Worm (Caenorhabditis elegans): ENCODE data around the gene F11D11.6.
"Not testable (repeated sequence)": the region's sequence is repeated elsewhere in the genome, so short reads cannot be mapped to it uniquely, and the experiment has no call there.

The F11D11.6 gene

ce11 chrV:18772761-18773160 lies 19.8 kb upstream of the F11D11.6 start, which contains the start of gene clec-257:
TSS of gene clec-257 (plus strand) at chrV:18773061.
- TF ChIP-seq cog-1 (tag; optimal IDR thresholded peaks at IDR 0.05) (no peak), tab-1 (GFP tag; IDR thresholded peaks at IDR 0.05) (no peak), med-1 (GFP tag; optimal IDR thresholded peaks at IDR 0.05; ENCODE audit: insufficient read depth) (no peak), flt-1 (GFP tag; IDR thresholded peaks at IDR 0.05) (no peak), ref-1 (GFP tag; conservative IDR thresholded peaks at IDR 0.05) (no peak), T22C8.4 (GFP tag; IDR thresholded peaks at IDR 0.05) (no peak), klf-2 (GFP tag; conservative IDR thresholded peaks at IDR 0.05) (no peak), ztf-29 (GFP tag; IDR thresholded peaks at IDR 0.05) (no peak), ztf-23 (GFP tag; IDR thresholded peaks at IDR 0.05) (no peak)

- no peak for TF ChIP-seq tab-1 (GFP tag; IDR thresholded peaks at IDR 0.05)
Observed at ce11 chrV:18771804-18772386, 19.0 kb upstream of the F11D11.6 start.

DNA sequence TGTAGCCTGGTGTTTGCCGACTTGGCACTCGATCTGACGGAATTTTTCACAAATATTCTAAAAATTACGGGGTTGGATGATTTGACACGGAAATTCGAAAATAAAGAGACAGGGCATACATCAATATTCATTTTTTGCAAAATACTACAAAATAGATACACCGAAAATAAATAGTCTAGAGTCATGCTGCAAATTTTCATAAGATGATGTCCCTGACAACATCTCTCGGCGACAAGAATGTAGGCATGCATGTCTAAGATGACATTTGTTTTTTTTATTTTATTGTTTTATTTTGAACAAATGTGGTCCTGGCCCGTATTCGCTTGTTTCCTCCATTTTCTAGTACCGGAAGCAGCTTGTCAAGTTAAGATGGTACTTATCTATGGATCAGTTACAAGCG lies 18.5 kb upstream of the F11D11.6 start, which contains the start of gene clec-256:
TSS of gene clec-256 (plus strand) at position 301 of the 400 bp plus-strand sequence.
- TF ChIP-seq flt-1 (GFP tag; IDR thresholded peaks at IDR 0.05) (no peak), ref-1 (GFP tag; conservative IDR thresholded peaks at IDR 0.05) (no peak), T22C8.4 (GFP tag; IDR thresholded peaks at IDR 0.05) (no peak), klf-2 (GFP tag; conservative IDR thresholded peaks at IDR 0.05) (no peak), ztf-29 (GFP tag; IDR thresholded peaks at IDR 0.05) (no peak), ztf-23 (GFP tag; IDR thresholded peaks at IDR 0.05) (no peak), med-1 (GFP tag; optimal IDR thresholded peaks at IDR 0.05; ENCODE audit: insufficient read depth) (no peak), tab-1 (GFP tag; IDR thresholded peaks at IDR 0.05) (no peak), cog-1 (tag; optimal IDR thresholded peaks at IDR 0.05) (no peak)

DNA sequence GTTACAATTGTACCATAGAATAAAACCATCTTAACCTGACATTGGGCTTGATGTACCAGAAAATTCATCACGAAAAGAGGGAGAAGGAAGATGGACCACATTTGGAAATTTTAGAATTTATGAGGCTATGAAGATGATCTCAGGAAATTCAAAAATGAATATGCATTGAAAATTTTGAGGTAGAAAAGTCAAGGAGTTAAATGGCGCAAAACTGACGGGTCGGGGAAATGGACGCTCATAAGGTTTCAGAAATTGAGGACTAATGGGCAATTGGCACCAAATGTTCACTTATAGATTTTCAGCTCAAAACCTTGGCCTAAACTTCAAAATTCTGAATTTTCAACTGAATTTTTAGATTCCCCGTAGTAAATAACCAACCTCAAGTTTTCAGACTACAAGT lies 17.7 kb upstream of the F11D11.6 start, which contains the start of gene clec-255:
TSS of gene clec-255 (minus strand) at position 101 of the 400 bp plus-strand sequence.
- no peak for TF ChIP-seq cog-1 (tag; optimal IDR thresholded peaks at IDR 0.05)
- TF ChIP-seq med-1 (GFP tag; optimal IDR thresholded peaks at IDR 0.05; ENCODE audit: insufficient read depth) = no peak
- TF ChIP-seq ztf-23 (GFP tag; IDR thresholded peaks at IDR 0.05) = no peak
- no peak for TF ChIP-seq ztf-29 (GFP tag; IDR thresholded peaks at IDR 0.05)
- no peak for TF ChIP-seq ref-1 (GFP tag; conservative IDR thresholded peaks at IDR 0.05)
- TF ChIP-seq klf-2 (GFP tag; conservative IDR thresholded peaks at IDR 0.05) = no peak
- no peak for TF ChIP-seq T22C8.4 (GFP tag; IDR thresholded peaks at IDR 0.05)
- TF ChIP-seq tab-1 (GFP tag; IDR thresholded peaks at IDR 0.05) = no peak
- no peak for TF ChIP-seq flt-1 (GFP tag; IDR thresholded peaks at IDR 0.05)

DNA sequence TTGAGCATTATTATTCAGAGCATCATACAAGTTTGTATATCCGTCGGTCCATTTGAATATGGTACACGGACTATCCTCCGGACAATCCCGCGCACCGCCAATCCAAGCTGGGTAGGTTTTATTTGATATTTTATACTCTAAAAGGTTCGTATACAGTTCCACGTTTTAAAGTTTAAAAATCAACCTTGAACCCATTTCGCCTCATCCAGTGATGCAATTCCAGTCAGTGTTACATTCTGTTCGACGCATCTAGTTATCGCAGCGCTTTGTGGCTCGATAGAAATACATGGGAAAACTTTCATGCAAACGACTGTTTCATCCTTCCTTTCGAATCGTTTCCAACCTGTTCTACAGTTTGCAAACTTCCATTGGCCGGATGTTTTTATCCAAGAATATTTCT lies 17.0 kb upstream of the F11D11.6 start:
- TF ChIP-seq cog-1 (tag; optimal IDR thresholded peaks at IDR 0.05) = no peak
- no peak for TF ChIP-seq tab-1 (GFP tag; IDR thresholded peaks at IDR 0.05)
- TF ChIP-seq T22C8.4 (GFP tag; IDR thresholded peaks at IDR 0.05) = no peak
- no peak for TF ChIP-seq klf-2 (GFP tag; conservative IDR thresholded peaks at IDR 0.05)

DNA sequence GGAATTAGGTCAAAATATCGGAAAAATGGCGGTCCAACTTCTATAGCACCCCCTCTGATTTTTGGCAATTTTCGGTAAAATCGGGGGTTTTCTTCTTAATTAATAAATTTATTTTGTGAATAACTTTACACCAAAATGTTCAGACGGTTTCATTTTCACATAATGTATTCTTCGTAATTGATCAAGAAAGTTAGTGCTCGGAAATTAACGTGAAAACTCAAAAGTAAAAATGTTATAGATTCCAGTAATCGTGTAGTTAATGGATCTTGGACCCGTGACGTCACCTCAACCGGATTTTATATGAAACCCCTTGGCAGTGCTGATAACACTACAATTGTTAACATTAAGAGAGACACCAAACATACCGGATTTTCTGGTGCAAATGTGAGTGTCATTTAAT lies 9.1 kb upstream of the F11D11.6 start, which contains the start of gene F11D11.22:
TSS of gene F11D11.22 (plus strand) at position 301 of the 400 bp plus-strand sequence.
- TF ChIP-seq med-1 (GFP tag; optimal IDR thresholded peaks at IDR 0.05; ENCODE audit: insufficient read depth); ref-1 (GFP tag; conservative IDR thresholded peaks at IDR 0.05); T22C8.4 (GFP tag; IDR thresholded peaks at IDR 0.05): not testable (repeated sequence)

DNA sequence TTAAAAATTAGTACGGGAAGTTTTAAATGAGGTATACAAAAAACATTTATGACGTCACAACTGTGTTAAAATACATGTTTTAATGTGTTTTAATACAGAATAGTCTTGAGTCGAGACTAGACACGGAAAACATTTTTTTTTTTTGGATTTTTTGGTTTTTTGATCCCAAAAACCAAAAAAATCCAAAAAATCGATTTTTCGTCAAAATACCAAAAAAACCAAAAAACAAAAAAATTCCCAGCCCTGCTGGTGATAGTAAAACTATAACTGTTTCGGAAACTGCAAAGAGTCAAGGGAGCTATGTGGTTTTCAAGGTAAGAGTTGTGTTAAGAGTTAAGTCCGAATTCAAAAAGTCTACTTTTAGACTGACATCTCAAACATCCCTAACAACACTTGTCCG lies 8.1 kb upstream of the F11D11.6 start, which contains the start of gene F11D11.4:
TSS of gene F11D11.4 (plus strand) at position 301 of the 400 bp plus-strand sequence.
- TF ChIP-seq klf-2 (GFP tag; conservative IDR thresholded peaks at IDR 0.05) (no peak), ztf-23 (GFP tag; IDR thresholded peaks at IDR 0.05) (no peak), flt-1 (GFP tag; IDR thresholded peaks at IDR 0.05) (no peak), med-1 (GFP tag; optimal IDR thresholded peaks at IDR 0.05; ENCODE audit: insufficient read depth) (no peak), tab-1 (GFP tag; IDR thresholded peaks at IDR 0.05) (no peak), ztf-29 (GFP tag; IDR thresholded peaks at IDR 0.05) (no peak), cog-1 (tag; optimal IDR thresholded peaks at IDR 0.05) (no peak), ref-1 (GFP tag; conservative IDR thresholded peaks at IDR 0.05) (no peak), T22C8.4 (GFP tag; IDR thresholded peaks at IDR 0.05) (no peak)

- no peak for TF ChIP-seq flt-1 (GFP tag; IDR thresholded peaks at IDR 0.05)
- no peak for TF ChIP-seq ref-1 (GFP tag; conservative IDR thresholded peaks at IDR 0.05)
- TF ChIP-seq tab-1 (GFP tag; IDR thresholded peaks at IDR 0.05) = no peak
- TF ChIP-seq ztf-23 (GFP tag; IDR thresholded peaks at IDR 0.05) = no peak
- TF ChIP-seq klf-2 (GFP tag; conservative IDR thresholded peaks at IDR 0.05) = no peak
- TF ChIP-seq cog-1 (tag; optimal IDR thresholded peaks at IDR 0.05) = no peak
- TF ChIP-seq T22C8.4 (GFP tag; IDR thresholded peaks at IDR 0.05) = no peak
- no peak for TF ChIP-seq med-1 (GFP tag; optimal IDR thresholded peaks at IDR 0.05; ENCODE audit: insufficient read depth)
- no peak for TF ChIP-seq ztf-29 (GFP tag; IDR thresholded peaks at IDR 0.05)
Observed at ce11 chrV:18760174-18760573, 7.2 kb upstream of the F11D11.6 start, which contains the start of gene F11D11.3. TSS of gene F11D11.3 (minus strand) at chrV:18760274.

DNA sequence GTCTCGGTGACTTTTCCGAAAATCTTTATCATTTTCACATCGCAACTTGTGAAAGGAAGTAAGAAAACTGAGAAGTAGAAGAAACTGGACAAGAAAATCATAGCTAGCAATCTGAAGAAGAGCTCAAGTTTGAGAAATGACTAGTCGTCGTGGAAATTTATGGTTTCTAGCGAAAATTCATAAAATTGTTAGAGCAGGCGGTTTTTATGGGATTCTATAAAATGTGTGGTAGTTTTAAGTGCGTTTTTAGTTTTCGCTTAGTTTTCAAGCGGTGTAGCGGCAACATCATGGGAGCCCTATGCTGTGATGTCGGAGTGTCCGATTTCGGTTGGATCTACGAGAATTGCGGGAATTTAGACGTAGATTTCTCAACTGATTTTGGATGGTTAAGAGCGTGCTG lies 1.4 kb upstream of the F11D11.6 start, which contains the start of gene clec-254:
TSS of gene clec-254 (minus strand) at position 101 of the 400 bp plus-strand sequence.
- TF ChIP-seq klf-2 (GFP tag; conservative IDR thresholded peaks at IDR 0.05); ref-1 (GFP tag; conservative IDR thresholded peaks at IDR 0.05); ztf-23 (GFP tag; IDR thresholded peaks at IDR 0.05): not testable (repeated sequence)

ce11 chrV:18750445-18750844 lies 2.5 kb downstream of the F11D11.6 start, which contains the start of the genes F11D11.21 and F11D11.12:
TSS of gene F11D11.21 (minus strand) at chrV:18750545.
TSS of gene F11D11.12 (minus strand) at chrV:18750682.
- TF ChIP-seq flt-1 (GFP tag; IDR thresholded peaks at IDR 0.05) (no peak), ztf-29 (GFP tag; IDR thresholded peaks at IDR 0.05) (no peak), ztf-23 (GFP tag; IDR thresholded peaks at IDR 0.05) (0 out of 2 replicates have a peak, but pooled peaks have one; percentile 6), tab-1 (GFP tag; IDR thresholded peaks at IDR 0.05) (no peak), ref-1 (GFP tag; conservative IDR thresholded peaks at IDR 0.05) (no peak)
